Fruit fly (Drosophila melanogaster) whole organism, embryonic: ENCODE data around the gene CG13114.
A peak's percentile ranks its signal among the peaks of the same experiment; 100 is the strongest.

Experiments
- Abd-B ChIP-seq: fragments of 200-800 bp; sonication (Bioruptor generic); optimal IDR thresholded peaks from 2 replicates; lab custom pipeline; 2018; ENCODE audit warnings: missing biosample characterization, mild to moderate bottlenecking, missing genetic modification characterization, moderate library complexity
- Antp ChIP-seq: fragments of 200-800 bp; sonication (Bioruptor generic); optimal IDR thresholded peaks from 3 replicates; lab custom pipeline; 2016; ENCODE audit warnings: missing biosample characterization, missing genetic modification characterization
- B-H2 ChIP-seq: fragments of 200-800 bp; sonication (Bioruptor generic); optimal IDR thresholded peaks from 2 replicates; lab custom pipeline; 2018; ENCODE audit warnings: missing biosample characterization, mild to moderate bottlenecking, missing genetic modification characterization
- BEAF-32 ChIP-seq: fragments of 200-800 bp; sonication (Bioruptor generic); optimal IDR thresholded peaks from 3 replicates; lab custom pipeline; 2017; ENCODE audit warnings: missing biosample characterization, missing genetic modification characterization, mild to moderate bottlenecking, moderate library complexity, missing genetic modification reagents
- CG10267 ChIP-seq: fragments of 200-800 bp; sonication (Bioruptor generic); optimal IDR thresholded peaks from 2 replicates; lab custom pipeline; 2018; ENCODE audit warnings: missing biosample characterization, mild to moderate bottlenecking, missing genetic modification characterization, moderate library complexity
- CG11560 ChIP-seq: fragments of 200-800 bp; sonication (Bioruptor generic); IDR thresholded peaks from 3 replicates; pipeline ENCODE4 v1.3.6; 2022; ENCODE audit warnings: missing biosample characterization, missing genetic modification characterization
- CG13296 ChIP-seq: fragments of 200-800 bp; sonication (Bioruptor generic); optimal IDR thresholded peaks from 3 replicates; lab custom pipeline; 2018; ENCODE audit warnings: missing biosample characterization, mild to moderate bottlenecking, missing genetic modification characterization
- CG14710 ChIP-seq: fragments of 200-800 bp; sonication (Bioruptor generic); optimal IDR thresholded peaks from 3 replicates; lab custom pipeline; 2019; ENCODE audit warnings: missing biosample characterization, mild to moderate bottlenecking, missing genetic modification characterization, moderate library complexity
- CG14860 ChIP-seq: fragments of 200-800 bp; sonication (Bioruptor generic); IDR thresholded peaks from 3 replicates; pipeline ENCODE4 v1.3.6; 2022; ENCODE audit warnings: missing biosample characterization, missing genetic modification characterization; ENCODE audit not compliant: partially characterized antibody
- CG15479 ChIP-seq: fragments of 200-800 bp; sonication (Bioruptor generic); optimal IDR thresholded peaks from 3 replicates; lab custom pipeline; 2019; ENCODE audit warnings: missing biosample characterization, mild to moderate bottlenecking, missing genetic modification characterization, moderate library complexity
- CG15696 ChIP-seq: fragments of 200-800 bp; sonication (Bioruptor generic); optimal IDR thresholded peaks from 2 replicates; lab custom pipeline; 2019; ENCODE audit warnings: missing biosample characterization, mild to moderate bottlenecking, missing genetic modification characterization, moderate library complexity
- CG1832 ChIP-seq: fragments of 200-800 bp; sonication (Bioruptor generic); optimal IDR thresholded peaks from 2 replicates; lab custom pipeline; 2017; ENCODE audit warnings: missing biosample characterization, mild to moderate bottlenecking, missing genetic modification characterization, inconsistent platforms
- CG2202 ChIP-seq: fragments of 200-800 bp; sonication (Bioruptor generic); optimal IDR thresholded peaks from 2 replicates; lab custom pipeline; 2018; ENCODE audit warnings: missing biosample characterization, mild to moderate bottlenecking, missing genetic modification characterization
- CG33213 ChIP-seq: fragments of 200-800 bp; sonication (Bioruptor generic); optimal IDR thresholded peaks from 3 replicates; lab custom pipeline; 2016; ENCODE audit warnings: missing biosample characterization, missing genetic modification characterization
- CG34422 ChIP-seq: fragments of 200-800 bp; sonication (Bioruptor generic); IDR thresholded peaks from 3 replicates; pipeline ENCODE4 v1.3.6; 2022; ENCODE audit warnings: missing biosample characterization, missing genetic modification characterization
- CG6254 ChIP-seq: fragments of 200-800 bp; sonication (Bioruptor generic); optimal IDR thresholded peaks from 3 replicates; lab custom pipeline; 2017; ENCODE audit warnings: mild to moderate bottlenecking, missing biosample characterization, missing genetic modification reagents, missing genetic modification characterization
- CG8290 ChIP-seq, 3 experiments: fragments of 200-800 bp; sonication (Bioruptor generic); optimal IDR thresholded peaks; 2 replicates each; lab custom pipeline; 2016 to 2019; ENCODE audit warnings: missing biosample characterization in 3 of 3, missing genetic modification characterization in 3 of 3, mild to moderate bottlenecking in 2 of 3, moderate library complexity in 1 of 3
- Dek ChIP-seq: fragments of 200-800 bp; sonication (Bioruptor generic); optimal IDR thresholded peaks from 3 replicates; lab custom pipeline; 2019; ENCODE audit warnings: missing biosample characterization, mild to moderate bottlenecking, missing genetic modification characterization, moderate library complexity
- Ets65A ChIP-seq: fragments of 200-800 bp; sonication (Bioruptor generic); peaks from one replicate; lab custom pipeline; 2016; ENCODE audit warnings: missing biosample characterization, missing genetic modification characterization
- Ets97D ChIP-seq: fragments of 200-800 bp; sonication (Bioruptor generic); optimal IDR thresholded peaks from 3 replicates; lab custom pipeline; 2016; ENCODE audit warnings: missing biosample characterization, missing genetic modification characterization
- HmgZ ChIP-seq: fragments of 200-800 bp; sonication (Bioruptor generic); optimal IDR thresholded peaks from 2 replicates; lab custom pipeline; 2018; ENCODE audit warnings: missing biosample characterization, mild to moderate bottlenecking, missing genetic modification characterization
- Hr51 ChIP-seq, 2 experiments: fragments of 200-800 bp; sonication (Bioruptor generic); optimal IDR thresholded peaks; 2 replicates in 1 of 2; 3 replicates in 1 of 2; lab custom pipeline; 2016 to 2018; ENCODE audit warnings: missing biosample characterization in 2 of 2, missing genetic modification characterization in 2 of 2, mild to moderate bottlenecking in 1 of 2, moderate library complexity in 1 of 2
- Hsf ChIP-seq: fragments of 200-800 bp; sonication (Bioruptor generic); optimal IDR thresholded peaks from 3 replicates; lab custom pipeline; 2016; ENCODE audit warnings: missing biosample characterization, missing genetic modification characterization
- Lhr ChIP-seq: fragments of 200-800 bp; sonication (Bioruptor generic); optimal IDR thresholded peaks from 3 replicates; lab custom pipeline; 2017; ENCODE audit warnings: mild to moderate bottlenecking, missing biosample characterization, missing genetic modification reagents, missing genetic modification characterization
- MBD-R2 ChIP-seq: fragments of 200-800 bp; sonication (Bioruptor generic); IDR thresholded peaks from 2 replicates; pipeline ENCODE4 v1.3.6; 2022; ENCODE audit warnings: missing biosample characterization, missing genetic modification characterization
- Max ChIP-seq: fragments of 200-800 bp; sonication (Bioruptor generic); optimal IDR thresholded peaks from 2 replicates; lab custom pipeline; 2016; ENCODE audit warnings: missing biosample characterization, mild to moderate bottlenecking, missing genetic modification characterization
- Rx ChIP-seq: fragments of 200-800 bp; sonication (Bioruptor generic); IDR thresholded peaks from 2 replicates; pipeline ENCODE4 v1.3.6; 2022; ENCODE audit warnings: missing biosample characterization, missing genetic modification characterization
- Sox100B ChIP-seq: fragments of 200-800 bp; sonication (Bioruptor generic); optimal IDR thresholded peaks from 3 replicates; lab custom pipeline; 2018; ENCODE audit warnings: missing biosample characterization, mild to moderate bottlenecking, missing genetic modification characterization
- Xbp1 ChIP-seq: fragments of 200-800 bp; sonication (Bioruptor generic); optimal IDR thresholded peaks from 3 replicates; lab custom pipeline; 2016; ENCODE audit warnings: missing biosample characterization, mild to moderate bottlenecking, missing genetic modification characterization
- YL-1 ChIP-seq: fragments of 200-800 bp; sonication (Bioruptor generic); optimal IDR thresholded peaks from 3 replicates; lab custom pipeline; 2017; ENCODE audit warnings: missing biosample characterization, mild to moderate bottlenecking, missing genetic modification characterization
- bab2 ChIP-seq: fragments of 200-800 bp; sonication (Bioruptor generic); optimal IDR thresholded peaks from 2 replicates; lab custom pipeline; 2016; ENCODE audit warnings: missing biosample characterization, missing genetic modification characterization
- gcm2 ChIP-seq: fragments of 200-800 bp; sonication (Bioruptor generic); optimal IDR thresholded peaks from 2 replicates; lab custom pipeline; 2016; ENCODE audit warnings: missing biosample characterization, missing genetic modification characterization
- hkb ChIP-seq, 2 experiments: fragments of 200-800 bp in 1 of 2; fragments of >200 bp in 1 of 2; sonication (Bioruptor generic) in 1 of 2; IDR thresholded peaks in 1 of 2; optimal IDR thresholded peaks in 1 of 2; 2 replicates each; pipeline versions ENCODE4 v1.3.6 to Lab custom; 2017 to 2022; ENCODE audit warnings: missing biosample characterization in 1 of 2, missing genetic modification characterization in 1 of 2
- kah ChIP-seq: fragments of 200-800 bp; sonication (Bioruptor generic); optimal IDR thresholded peaks from 2 replicates; lab custom pipeline; 2018; ENCODE audit warnings: missing biosample characterization, mild to moderate bottlenecking, missing genetic modification characterization
- mam ChIP-seq: fragments of 200-800 bp; sonication (Bioruptor generic); optimal IDR thresholded peaks from 3 replicates; lab custom pipeline; 2016; ENCODE audit warnings: missing biosample characterization, missing genetic modification characterization
- mld ChIP-seq: fragments of 200-800 bp; sonication (Bioruptor generic); IDR thresholded peaks from 3 replicates; pipeline ENCODE4 v1.3.6; 2022; ENCODE audit warnings: missing biosample characterization, missing genetic modification characterization; ENCODE audit not compliant: partially characterized antibody
- nerfin-1 ChIP-seq: fragments of 200-800 bp; sonication (Bioruptor generic); optimal IDR thresholded peaks from 3 replicates; lab custom pipeline; 2019; ENCODE audit warnings: missing biosample characterization, mild to moderate bottlenecking, missing genetic modification characterization, moderate library complexity
- onecut ChIP-seq: fragments of 200-800 bp; sonication (Bioruptor generic); IDR thresholded peaks from 2 replicates; pipeline ENCODE4 v1.3.6; 2022; ENCODE audit warnings: missing biosample characterization, missing genetic modification characterization
- org-1 ChIP-seq: fragments of 200-800 bp; sonication (Bioruptor generic); optimal IDR thresholded peaks from 2 replicates; lab custom pipeline; 2017; ENCODE audit warnings: missing biosample characterization, missing genetic modification characterization
- phol ChIP-seq: fragments of 200-800 bp; sonication (Bioruptor generic); optimal IDR thresholded peaks from 3 replicates; lab custom pipeline; 2018; ENCODE audit warnings: missing biosample characterization, mild to moderate bottlenecking, missing genetic modification characterization, moderate library complexity
- pnt ChIP-seq: fragments of 200-800 bp; sonication (Bioruptor generic); optimal IDR thresholded peaks from 3 replicates; lab custom pipeline; 2016; ENCODE audit warnings: missing biosample characterization, missing genetic modification characterization
- pum ChIP-seq: fragments of 200-800 bp; sonication (Bioruptor generic); optimal IDR thresholded peaks from 2 replicates; lab custom pipeline; 2016; ENCODE audit warnings: missing biosample characterization, missing genetic modification characterization
- sens ChIP-seq: fragments of 200-800 bp; sonication (Bioruptor generic); peaks from one replicate; lab custom pipeline; 2016; ENCODE audit warnings: missing biosample characterization, missing genetic modification characterization
- sob ChIP-seq: fragments of 200-800 bp; sonication (Bioruptor generic); IDR thresholded peaks from 2 replicates; pipeline ENCODE4 v1.3.6; 2022; ENCODE audit warnings: missing biosample characterization, missing genetic modification characterization
- ssp ChIP-seq: fragments of 200-800 bp; sonication (Bioruptor generic); IDR thresholded peaks from 2 replicates; pipeline ENCODE4 v1.3.6; 2022; ENCODE audit warnings: missing biosample characterization, missing genetic modification characterization
- wek ChIP-seq: fragments of 200-800 bp; sonication (Bioruptor generic); optimal IDR thresholded peaks from 3 replicates; lab custom pipeline; 2018; ENCODE audit warnings: missing biosample characterization, mild to moderate bottlenecking, missing genetic modification characterization, moderate library complexity

CG13114 gene

dm6 chr2L:9570673-9571193 lies 25.1 kb downstream of the CG13114 start (continued):
- TF ChIP-seq nerfin-1 (tag; lab: Kevin White, UChicago): no peak
- peak; percentile 62 for TF ChIP-seq wek (GFP tag; lab: Kevin White, UChicago)
- no peak for TF ChIP-seq CG2202 (tag; lab: Kevin White, UChicago)
- TF ChIP-seq CG34422 (GFP tag; lab: Robert Waterston, UW): peak; percentile 12; the same call in 1 of the 3 replicates

dm6 chr2L:9576269-9576933 lies 30.8 kb downstream of the CG13114 start, which contains the start of gene Mtpalpha:
Gene Mtpalpha, minus strand, starts transcription at chr2L:9576769.
- peak; percentile 27 for TF ChIP-seq phol
- TF ChIP-seq HmgZ (tag; lab: Kevin White, UChicago): peak; percentile 55
- no peak for TF ChIP-seq hkb (optimal IDR thresholded peaks at IDR 0.05; lab: Kevin White, UChicago)
- TF ChIP-seq hkb (GFP tag; IDR thresholded peaks at IDR 0.05; lab: Robert Waterston, UW): no peak
- peak; percentile 8 for TF ChIP-seq Sox100B
- peak; percentile 67 for TF ChIP-seq CG10267
- TF ChIP-seq kah (GFP tag; lab: Kevin White, UChicago): peak; percentile 88
- peak; percentile 47 for TF ChIP-seq CG14710 (tag; lab: Kevin White, UChicago)
- peak; percentile 67 for TF ChIP-seq Ets97D
- peak; percentile 1 for TF ChIP-seq B-H2 (GFP tag; lab: Kevin White, UChicago)
- peak; percentile 44 for TF ChIP-seq mam (GFP tag; lab: Kevin White, UChicago)
- TF ChIP-seq org-1 (GFP tag; lab: Kevin White, UChicago): no peak
- peak; percentile 42 for TF ChIP-seq Hsf (GFP tag; lab: Kevin White, UChicago)
- TF ChIP-seq pum (GFP tag; lab: Kevin White, UChicago): peak; percentile 27
- peak; percentile 52 for TF ChIP-seq CG15696 (tag; lab: Kevin White, UChicago)
- peak; percentile 71 for TF ChIP-seq CG6254
- no peak for TF ChIP-seq CG11560 (tag; lab: Robert Waterston, UW)
- peak; percentile 96 for TF ChIP-seq CG8290 (GFP tag; optimal IDR thresholded peaks at IDR 0.05; lab: Kevin White, UChicago)
- TF ChIP-seq CG8290 (tag; optimal IDR thresholded peaks at IDR 0.05; lab: Kevin White, UChicago): no peak
- TF ChIP-seq Antp (GFP tag; lab: Kevin White, UChicago): peak; percentile 55
- TF ChIP-seq gcm2 (GFP tag; lab: Kevin White, UChicago): peak; percentile 2
- peak; percentile 89 for TF ChIP-seq sens (GFP tag; lab: Kevin White, UChicago)
- peak; percentile 47 for TF ChIP-seq ssp
- TF ChIP-seq Max (GFP tag; lab: Kevin White, UChicago): peak; percentile 26
- TF ChIP-seq Hr51 (GFP tag; optimal IDR thresholded peaks at IDR 0.05; lab: Kevin White, UChicago): no peak
- peak; percentile 28 for TF ChIP-seq BEAF-32 (GFP tag; lab: Kevin White, UChicago)
- peak; percentile 88 for TF ChIP-seq Lhr (GFP tag; lab: Kevin White, UChicago)
- TF ChIP-seq YL-1 (GFP tag; lab: Kevin White, UChicago): peak; percentile 67
- TF ChIP-seq sob (GFP tag; lab: Robert Waterston, UW): peak; percentile 39; the same call in 1 of the 2 replicates
- peak; percentile 65 for TF ChIP-seq Dek
- peak; percentile 58 for TF ChIP-seq Ets65A
- TF ChIP-seq Abd-B (GFP tag; lab: Kevin White, UChicago): no peak
- TF ChIP-seq mld (GFP tag; lab: Robert Waterston, UW): no peak
- peak; percentile 72 for TF ChIP-seq MBD-R2
- no peak for TF ChIP-seq CG15479 (GFP tag; lab: Kevin White, UChicago)
- TF ChIP-seq Xbp1 (GFP tag; lab: Kevin White, UChicago): peak; percentile 75
- peak; percentile 33; the same call in 1 of the 2 replicates for TF ChIP-seq onecut
- TF ChIP-seq CG1832 (GFP tag; lab: Kevin White, UChicago): no peak
- no peak for TF ChIP-seq Rx (GFP tag; lab: Robert Waterston, UW)
- TF ChIP-seq bab2 (GFP tag; lab: Kevin White, UChicago): peak; percentile 41
- peak; percentile 22 for TF ChIP-seq pnt (GFP tag; lab: Kevin White, UChicago)
- TF ChIP-seq CG14860 (GFP tag; lab: Robert Waterston, UW): no peak
- peak; percentile 76 for TF ChIP-seq CG33213
- peak; percentile 40 for TF ChIP-seq CG13296 (GFP tag; lab: Kevin White, UChicago)
